Fruit fly (Drosophila melanogaster) whole organism, prepupa: ENCODE measurements around the gene CG31368.

Experiments
- Blimp-1 ChIP-seq: fragments of 200-800 bp; sonication (Bioruptor generic); optimal IDR thresholded peaks from 3 replicates; lab custom pipeline; 2017; ENCODE audit warnings: missing biosample characterization, missing genetic modification characterization, mild to moderate bottlenecking, moderate library complexity, missing genetic modification reagents
- CG15336 ChIP-seq: fragments of 200-800 bp; sonication (Bioruptor generic); IDR thresholded peaks from 2 replicates; pipeline ENCODE4 v1.3.6; 2022; ENCODE audit warnings: missing biosample characterization, missing genetic modification characterization
- CG31627 ChIP-seq: fragments of 200-800 bp; sonication (Bioruptor generic); optimal IDR thresholded peaks from 3 replicates; lab custom pipeline; 2016; ENCODE audit warnings: missing biosample characterization, missing genetic modification characterization
- CG34406 ChIP-seq: fragments of 200-800 bp; sonication (Bioruptor generic); optimal IDR thresholded peaks from 3 replicates; lab custom pipeline; 2016; ENCODE audit warnings: missing biosample characterization, missing genetic modification characterization
- CG4318 ChIP-seq: fragments of 200-800 bp; sonication (Bioruptor generic); optimal IDR thresholded peaks from 3 replicates; lab custom pipeline; 2017; ENCODE audit warnings: missing biosample characterization, mild to moderate bottlenecking, missing genetic modification characterization
- CG8632 ChIP-seq: fragments of 200-800 bp; sonication (Bioruptor generic); optimal IDR thresholded peaks from 3 replicates; lab custom pipeline; 2016; ENCODE audit warnings: missing biosample characterization, missing genetic modification characterization
- Eip75B ChIP-seq: fragments of 200-800 bp; sonication (Bioruptor generic); optimal IDR thresholded peaks from 3 replicates; lab custom pipeline; 2016; ENCODE audit warnings: missing biosample characterization, missing genetic modification characterization
- Eip93F ChIP-seq: fragments of 200-800 bp; sonication (Bioruptor generic); optimal IDR thresholded peaks from 2 replicates; lab custom pipeline; 2016; ENCODE audit warnings: missing biosample characterization, mild to moderate bottlenecking, missing genetic modification characterization
- Ets21C ChIP-seq: fragments of 200-800 bp; sonication (Bioruptor generic); optimal IDR thresholded peaks from 3 replicates; lab custom pipeline; 2016; ENCODE audit warnings: missing biosample characterization, missing genetic modification characterization
- Gug ChIP-seq: fragments of 200-800 bp; sonication (Bioruptor generic); IDR thresholded peaks from 2 replicates; pipeline ENCODE4 v1.3.6; 2022; ENCODE audit warnings: missing biosample characterization, missing genetic modification characterization
- Lpt ChIP-seq: fragments of 200-800 bp; sonication (Bioruptor generic); optimal IDR thresholded peaks from 3 replicates; lab custom pipeline; 2016; ENCODE audit warnings: missing biosample characterization, missing genetic modification characterization
- spab ChIP-seq: fragments of 200-800 bp; sonication (Bioruptor generic); optimal IDR thresholded peaks from 2 replicates; lab custom pipeline; 2017; ENCODE audit warnings: missing biosample characterization, mild to moderate bottlenecking, missing genetic modification characterization, missing genetic modification reagents

DNA sequence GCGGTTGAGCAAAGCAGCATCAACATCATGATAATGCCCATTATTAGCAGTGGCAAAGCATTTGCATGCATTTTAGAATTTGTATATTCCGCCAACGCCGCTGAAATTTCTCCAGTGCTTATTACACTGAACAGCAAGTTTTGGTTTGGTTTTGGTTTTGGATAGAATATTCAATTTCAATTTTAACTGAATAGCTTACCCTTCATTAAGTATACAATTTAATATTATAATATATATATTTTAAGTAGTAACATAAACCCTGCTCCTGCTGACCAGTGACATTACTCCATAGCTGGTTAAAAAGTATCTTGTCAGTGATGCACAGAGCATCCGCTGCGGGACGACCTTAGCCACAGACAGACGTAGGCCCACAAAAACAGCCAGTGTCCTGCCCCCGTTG is 35.2 kb upstream of the CG31368 start:
- TF ChIP-seq CG15336 (GFP tag; lab: Robert Waterston, UW) (peak; percentile 68), Gug (GFP tag; lab: Robert Waterston, UW) (no peak; the same call in 1 of the 2 replicates), Eip75B (GFP tag; lab: Kevin White, UChicago) (no peak), CG8632 (GFP tag; lab: Kevin White, UChicago) (no peak), CG4318 (GFP tag; lab: Kevin White, UChicago) (peak; percentile 4), spab (peak; percentile 1), CG34406 (GFP tag; lab: Kevin White, UChicago) (no peak), Blimp-1 (GFP tag; lab: Kevin White, UChicago) (no peak), Lpt (GFP tag; lab: Kevin White, UChicago) (no peak), Ets21C (GFP tag; lab: Kevin White, UChicago) (no peak), CG31627 (no peak), Eip93F (GFP tag; lab: Kevin White, UChicago) (no peak)
